Fruit fly (Drosophila melanogaster) whole organism, wandering third instar larva: ENCODE results near the gene CG34117.

Experiments
- CG9705 ChIP-seq: fragments of 200-800 bp; sonication (Bioruptor generic); optimal IDR thresholded peaks from 2 replicates; lab custom pipeline; 2018; ENCODE audit warnings: missing biosample characterization, mild to moderate bottlenecking, missing genetic modification characterization
- Hr78 ChIP-seq: fragments of >200 bp; optimal IDR thresholded peaks from 2 replicates; lab custom pipeline; 2017; ENCODE audit warnings: missing biosample characterization, missing genetic modification characterization
- Mio ChIP-seq: sonication (Bioruptor generic); optimal IDR thresholded peaks from 2 replicates; lab custom pipeline; 2016; ENCODE audit warnings: missing biosample characterization, missing genetic modification characterization
- Myc ChIP-seq: fragments of >200 bp; optimal IDR thresholded peaks from 2 replicates; lab custom pipeline; 2017
- Rel ChIP-seq, 2 experiments: fragments of 200-800 bp; sonication (Bioruptor generic) in 1 of 2; optimal IDR thresholded peaks; 2 replicates in 1 of 2; 3 replicates in 1 of 2; lab custom pipeline; 2016 to 2019; ENCODE audit warnings: mild to moderate bottlenecking in 2 of 2, missing biosample characterization in 2 of 2, missing genetic modification characterization in 2 of 2, moderate library complexity in 1 of 2
- br ChIP-seq: fragments of 200-800 bp; sonication (Bioruptor generic); optimal IDR thresholded peaks from 2 replicates; lab custom pipeline; 2016; ENCODE audit warnings: missing biosample characterization, missing genetic modification characterization
- h ChIP-seq: fragments of 200-800 bp; sonication (Bioruptor generic); optimal IDR thresholded peaks from 3 replicates; lab custom pipeline; 2016; ENCODE audit warnings: missing biosample characterization, mild to moderate bottlenecking, missing genetic modification characterization
- sage ChIP-seq: fragments of 200-800 bp; sonication (Bioruptor generic); optimal IDR thresholded peaks from 2 replicates; lab custom pipeline; 2016; ENCODE audit warnings: missing biosample characterization, mild to moderate bottlenecking, missing genetic modification characterization

- no peak for TF ChIP-seq Hr78 (GFP tag; lab: Kevin White, UChicago)
- TF ChIP-seq Myc, result no peak
- TF ChIP-seq sage (GFP tag; lab: Kevin White, UChicago), result no peak
- no peak for TF ChIP-seq h
- no peak for TF ChIP-seq br (GFP tag; lab: Kevin White, UChicago)
- TF ChIP-seq CG9705 (GFP tag; lab: Kevin White, UChicago), result no peak
- peak; percentile 23 for TF ChIP-seq Rel (GFP tag; optimal IDR thresholded peaks at IDR 0.05; lab: Kevin White, UChicago)
- TF ChIP-seq Rel (tag; optimal IDR thresholded peaks at IDR 0.05; lab: Kevin White, UChicago), result no peak
- no peak for TF ChIP-seq Mio (GFP tag; lab: Kevin White, UChicago)
These were observed 49.1 kb downstream of the CG34117 start for dm6 chr3R:9350561-9351379.
